Fruit fly (Drosophila melanogaster) whole organism, embryonic: ENCODE measurements around the gene Usf.

ENCODE experiments used
- Atf-2 ChIP-seq: fragments of 200-800 bp; sonication (Bioruptor generic); optimal IDR thresholded peaks from 2 replicates; lab custom pipeline; 2016; ENCODE audit warnings: missing biosample characterization, missing genetic modification characterization
- CG10267 ChIP-seq: fragments of 200-800 bp; sonication (Bioruptor generic); optimal IDR thresholded peaks from 2 replicates; lab custom pipeline; 2018; ENCODE audit warnings: missing biosample characterization, mild to moderate bottlenecking, missing genetic modification characterization, moderate library complexity
- CG10321 ChIP-seq: fragments of 200-800 bp; sonication (Bioruptor generic); IDR thresholded peaks from 2 replicates; pipeline ENCODE4 v1.3.6; 2022; ENCODE audit warnings: missing biosample characterization, missing genetic modification characterization
- CG10366 ChIP-seq: fragments of 200-800 bp; sonication (Bioruptor generic); IDR thresholded peaks from 2 replicates; pipeline ENCODE4 v1.3.6; 2022; ENCODE audit warnings: missing biosample characterization, missing genetic modification characterization
- CG10654 ChIP-seq: fragments of 200-800 bp; sonication (Bioruptor generic); optimal IDR thresholded peaks from 2 replicates; lab custom pipeline; 2016; ENCODE audit warnings: missing biosample characterization, missing genetic modification characterization
- CG11085 ChIP-seq: fragments of 200-800 bp; sonication (Bioruptor generic); IDR thresholded peaks from 2 replicates; pipeline ENCODE4 v1.3.6; 2022; ENCODE audit warnings: missing biosample characterization, missing genetic modification characterization
- CG12155 ChIP-seq: fragments of 200-800 bp; sonication (Bioruptor generic); optimal IDR thresholded peaks from 3 replicates; lab custom pipeline; 2016; ENCODE audit warnings: missing biosample characterization, missing genetic modification characterization
- CG12236 ChIP-seq: fragments of 200-800 bp; sonication (Bioruptor generic); optimal IDR thresholded peaks from 2 replicates; lab custom pipeline; 2016; ENCODE audit warnings: missing biosample characterization, missing genetic modification characterization
- CG13894 ChIP-seq: fragments of 200-800 bp; sonication (Bioruptor generic); optimal IDR thresholded peaks from 3 replicates; lab custom pipeline; 2018; ENCODE audit warnings: missing biosample characterization, mild to moderate bottlenecking, missing genetic modification characterization, moderate library complexity
- CG14014 ChIP-seq: fragments of 200-800 bp; sonication (Bioruptor generic); IDR thresholded peaks from 2 replicates; pipeline ENCODE4 v1.3.6; 2022; ENCODE audit warnings: missing biosample characterization, missing genetic modification characterization
- CG1529 ChIP-seq: fragments of 200-800 bp; sonication (Bioruptor generic); optimal IDR thresholded peaks from 3 replicates; lab custom pipeline; 2018; ENCODE audit warnings: missing biosample characterization, missing genetic modification characterization
- CG15601 ChIP-seq: fragments of 200-800 bp; sonication (Bioruptor generic); optimal IDR thresholded peaks from 3 replicates; lab custom pipeline; 2019; ENCODE audit warnings: missing biosample characterization, mild to moderate bottlenecking, missing genetic modification characterization, moderate library complexity
- CG2889 ChIP-seq: fragments of 200-800 bp; sonication (Bioruptor generic); IDR thresholded peaks from 3 replicates; pipeline ENCODE4 v1.3.6; 2022; ENCODE audit warnings: missing biosample characterization, missing genetic modification characterization
- CG3163 ChIP-seq: fragments of 200-800 bp; sonication (Bioruptor generic); optimal IDR thresholded peaks from 3 replicates; lab custom pipeline; 2016; ENCODE audit warnings: missing biosample characterization, missing genetic modification characterization
- CG4424 ChIP-seq: fragments of 200-800 bp; sonication (Bioruptor generic); optimal IDR thresholded peaks from 3 replicates; lab custom pipeline; 2016; ENCODE audit warnings: missing biosample characterization, missing genetic modification characterization
- CG6175 ChIP-seq: fragments of 200-800 bp; sonication (Bioruptor generic); IDR thresholded peaks from 3 replicates; pipeline ENCODE4 v1.3.6; 2022; ENCODE audit warnings: missing biosample characterization, missing genetic modification characterization
- CG6689 ChIP-seq: fragments of 200-800 bp; sonication (Bioruptor generic); IDR thresholded peaks from 2 replicates; pipeline ENCODE4 v1.3.6; 2022; ENCODE audit warnings: missing biosample characterization, missing genetic modification characterization
- CG7987 ChIP-seq: fragments of 200-800 bp; sonication (Bioruptor generic); optimal IDR thresholded peaks from 2 replicates; lab custom pipeline; 2018; ENCODE audit warnings: missing biosample characterization, mild to moderate bottlenecking, missing genetic modification characterization, moderate library complexity
- CG8089 ChIP-seq: fragments of 200-800 bp; sonication (Bioruptor generic); optimal IDR thresholded peaks from 3 replicates; lab custom pipeline; 2016; ENCODE audit warnings: missing biosample characterization, missing genetic modification characterization
- CG8478 ChIP-seq: fragments of >200 bp; optimal IDR thresholded peaks from 2 replicates; lab custom pipeline; 2018
- CG9609 ChIP-seq: fragments of 200-800 bp; sonication (Bioruptor generic); optimal IDR thresholded peaks from 3 replicates; lab custom pipeline; 2016; ENCODE audit warnings: missing biosample characterization, missing genetic modification characterization
- CG9797 ChIP-seq: fragments of 200-800 bp; sonication (Bioruptor generic); optimal IDR thresholded peaks from 3 replicates; lab custom pipeline; 2018; ENCODE audit warnings: missing biosample characterization, mild to moderate bottlenecking, missing genetic modification characterization
- CkIIα-i1 ChIP-seq: fragments of 200-800 bp; sonication (Bioruptor generic); IDR thresholded peaks from 2 replicates; pipeline ENCODE4 v1.3.6; 2022; ENCODE audit warnings: missing biosample characterization, missing genetic modification characterization
- CrebB ChIP-seq: fragments of 200-800 bp; sonication (Bioruptor generic); optimal IDR thresholded peaks from 3 replicates; lab custom pipeline; 2018; ENCODE audit warnings: missing biosample characterization, mild to moderate bottlenecking, missing genetic modification characterization
- Dek ChIP-seq: fragments of 200-800 bp; sonication (Bioruptor generic); optimal IDR thresholded peaks from 3 replicates; lab custom pipeline; 2019; ENCODE audit warnings: missing biosample characterization, mild to moderate bottlenecking, missing genetic modification characterization, moderate library complexity
- Dll ChIP-seq: fragments of 200-800 bp; sonication (Bioruptor generic); IDR thresholded peaks from 4 replicates; pipeline ENCODE4 v1.3.6; 2022; ENCODE audit warnings: missing biosample characterization, missing genetic modification characterization; ENCODE audit not compliant: partially characterized antibody
- H15 ChIP-seq: fragments of 200-800 bp; sonication (Bioruptor generic); IDR thresholded peaks from 3 replicates; pipeline ENCODE4 v1.3.6; 2022; ENCODE audit warnings: missing biosample characterization, missing genetic modification characterization
- Hr3 ChIP-seq: fragments of 200-800 bp; sonication (Bioruptor generic); optimal IDR thresholded peaks from 3 replicates; lab custom pipeline; 2016; ENCODE audit warnings: missing biosample characterization, missing genetic modification characterization
- Hr51 ChIP-seq, 2 experiments: fragments of 200-800 bp; sonication (Bioruptor generic); optimal IDR thresholded peaks; 2 replicates in 1 of 2; 3 replicates in 1 of 2; lab custom pipeline; 2016 to 2018; ENCODE audit warnings: missing biosample characterization in 2 of 2, missing genetic modification characterization in 2 of 2, mild to moderate bottlenecking in 1 of 2, moderate library complexity in 1 of 2
- NC2α ChIP-seq: fragments of 200-800 bp; sonication (Bioruptor generic); optimal IDR thresholded peaks from 2 replicates; lab custom pipeline; 2016; ENCODE audit warnings: missing biosample characterization, missing genetic modification characterization
- NK7.1 ChIP-seq: fragments of 200-800 bp; sonication (Bioruptor generic); optimal IDR thresholded peaks from 3 replicates; lab custom pipeline; 2016; ENCODE audit warnings: missing biosample characterization, missing genetic modification characterization
- Pdp1 ChIP-seq, 2 experiments: fragments of 200-800 bp; sonication (Bioruptor generic); optimal IDR thresholded peaks; 3 replicates each; lab custom pipeline; 2016; ENCODE audit warnings: missing biosample characterization in 2 of 2, missing genetic modification characterization in 2 of 2, mild to moderate bottlenecking in 1 of 2, moderate library complexity in 1 of 2
- Sin3A ChIP-seq: fragments of >200 bp; optimal IDR thresholded peaks from 2 replicates; lab custom pipeline; 2018
- Spps ChIP-seq: fragments of 200-800 bp; sonication (Bioruptor generic); optimal IDR thresholded peaks from 2 replicates; lab custom pipeline; 2018; ENCODE audit warnings: missing biosample characterization, mild to moderate bottlenecking, missing genetic modification characterization
- Vsx1 ChIP-seq: fragments of 200-800 bp; sonication (Bioruptor generic); optimal IDR thresholded peaks from 2 replicates; lab custom pipeline; 2017; ENCODE audit warnings: missing biosample characterization, mild to moderate bottlenecking, missing genetic modification characterization, missing genetic modification reagents
- al ChIP-seq: fragments of 200-800 bp; sonication (Bioruptor generic); IDR thresholded peaks from 2 replicates; pipeline ENCODE4 v1.3.6; 2022; ENCODE audit warnings: missing biosample characterization, missing genetic modification characterization
- bab2 ChIP-seq: fragments of 200-800 bp; sonication (Bioruptor generic); optimal IDR thresholded peaks from 2 replicates; lab custom pipeline; 2016; ENCODE audit warnings: missing biosample characterization, missing genetic modification characterization
- cas ChIP-seq: fragments of 200-800 bp; sonication (Bioruptor generic); IDR thresholded peaks from 2 replicates; pipeline ENCODE4 v1.3.6; 2022; ENCODE audit warnings: missing biosample characterization, missing genetic modification characterization
- danr ChIP-seq: fragments of 200-800 bp; sonication (Bioruptor generic); IDR thresholded peaks from 2 replicates; pipeline ENCODE4 v1.3.6; 2022; ENCODE audit warnings: missing biosample characterization, missing genetic modification characterization
- dmrt99B ChIP-seq: fragments of 200-800 bp; sonication (Bioruptor generic); optimal IDR thresholded peaks from 2 replicates; lab custom pipeline; 2018; ENCODE audit warnings: missing biosample characterization, mild to moderate bottlenecking, missing genetic modification characterization, moderate library complexity
- fd96Cb ChIP-seq: fragments of 200-800 bp; sonication (Bioruptor generic); optimal IDR thresholded peaks from 2 replicates; lab custom pipeline; 2018; ENCODE audit warnings: missing biosample characterization, mild to moderate bottlenecking, missing genetic modification characterization, moderate library complexity
- grn ChIP-seq: fragments of 200-800 bp; sonication (Bioruptor generic); optimal IDR thresholded peaks from 3 replicates; lab custom pipeline; 2017; ENCODE audit warnings: missing biosample characterization, missing genetic modification characterization
- luna ChIP-seq: fragments of 200-800 bp; sonication (Bioruptor generic); optimal IDR thresholded peaks from 2 replicates; lab custom pipeline; 2016; ENCODE audit warnings: missing biosample characterization, missing genetic modification characterization
- odd ChIP-seq: fragments of 200-800 bp; sonication (Bioruptor generic); optimal IDR thresholded peaks from 2 replicates; lab custom pipeline; 2017; ENCODE audit warnings: missing biosample characterization, mild to moderate bottlenecking, missing genetic modification characterization
- pb ChIP-seq: fragments of 200-800 bp; sonication (Bioruptor generic); optimal IDR thresholded peaks from 3 replicates; lab custom pipeline; 2016; ENCODE audit warnings: missing biosample characterization, missing genetic modification characterization
- pho ChIP-seq: fragments of 200-800 bp; sonication (Bioruptor generic); optimal IDR thresholded peaks from 2 replicates; lab custom pipeline; 2016; ENCODE audit warnings: missing biosample characterization, missing genetic modification characterization
- slbo ChIP-seq: fragments of 200-800 bp; sonication (Bioruptor generic); IDR thresholded peaks from 2 replicates; pipeline ENCODE4 v1.3.6; 2022; ENCODE audit warnings: missing biosample characterization, missing genetic modification characterization
- stc ChIP-seq: fragments of 200-800 bp; sonication (Bioruptor generic); IDR thresholded peaks from 2 replicates; pipeline ENCODE4 v1.3.6; 2022; ENCODE audit warnings: missing biosample characterization, missing genetic modification characterization
- tap ChIP-seq: fragments of 200-800 bp; optimal IDR thresholded peaks from 3 replicates; lab custom pipeline; 2019; ENCODE audit warnings: missing biosample characterization, mild to moderate bottlenecking, missing genetic modification characterization, moderate library complexity
- usp ChIP-seq: fragments of >200 bp; optimal IDR thresholded peaks from 2 replicates; lab custom pipeline; 2017; ENCODE audit warnings: missing biosample characterization, missing genetic modification characterization

The Usf gene

DNA sequence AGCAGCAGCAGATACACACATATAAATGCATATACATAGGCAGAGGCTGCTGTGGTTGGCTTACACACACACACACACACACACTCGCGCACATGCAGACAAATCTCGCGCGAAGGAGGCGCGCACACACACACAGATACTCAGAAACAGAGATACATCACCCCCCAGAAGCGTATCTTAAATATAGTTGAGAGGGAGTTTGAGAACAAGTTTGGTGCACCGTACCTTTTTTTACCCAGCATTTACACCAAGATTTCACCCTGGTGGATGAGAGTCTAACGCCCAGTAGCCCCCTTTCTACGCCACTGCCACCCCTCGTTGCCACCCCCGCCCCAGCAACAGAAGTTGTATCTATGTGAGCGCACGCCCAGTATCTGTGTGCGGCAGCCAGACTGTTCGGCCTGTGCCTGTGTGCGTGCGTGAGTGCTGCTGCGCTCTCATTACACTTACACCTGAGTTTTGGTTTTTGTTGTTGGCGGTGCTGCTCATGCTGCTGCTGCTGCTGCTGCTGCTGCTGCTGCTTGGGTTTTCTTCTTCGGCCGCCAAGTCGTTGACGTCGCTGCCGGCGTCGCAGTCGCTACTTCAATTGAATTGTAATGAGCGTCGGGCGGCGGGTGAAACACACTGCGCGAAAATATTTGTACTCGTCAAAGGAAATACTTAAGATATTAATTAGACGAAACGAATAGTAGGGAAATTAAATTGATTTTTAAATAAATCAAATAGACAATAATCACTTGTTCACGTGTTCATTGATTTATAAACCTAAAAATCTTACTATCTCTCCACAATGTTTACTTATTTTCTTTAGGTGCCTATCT lies 41.6 kb upstream of the Usf start (continued):
- TF ChIP-seq pb (GFP tag; lab: Kevin White, UChicago): no peak
- no peak for TF ChIP-seq usp (GFP tag; lab: Kevin White, UChicago)
- no peak for TF ChIP-seq CG3163 (GFP tag; lab: Kevin White, UChicago)
- peak; percentile 41 for TF ChIP-seq Spps (tag; lab: Kevin White, UChicago)
- peak; percentile 62 for TF ChIP-seq CG15601 (tag; lab: Kevin White, UChicago)
- peak; percentile 69 for TF ChIP-seq CG12155 (GFP tag; lab: Kevin White, UChicago)
- no peak for TF ChIP-seq CG12236
- TF ChIP-seq stc (GFP tag; lab: Robert Waterston, UW): peak; percentile 73
- TF ChIP-seq odd (GFP tag; lab: Kevin White, UChicago): peak; percentile 33
- peak in 1 of 2 experiments; percentile 64 for TF ChIP-seq Hr51 (GFP tag; optimal IDR thresholded peaks at IDR 0.05; lab: Kevin White, UChicago)
- TF ChIP-seq fd96Cb (tag; lab: Kevin White, UChicago): peak; percentile 82
- peak; percentile 17 to 54 for TF ChIP-seq Pdp1 (GFP tag; optimal IDR thresholded peaks at IDR 0.05; lab: Kevin White, UChicago)
- peak; percentile 47; the same call in 1 of the 2 replicates for TF ChIP-seq cas (GFP tag; lab: Robert Waterston, UW)
- peak; percentile 46; the same call in 1 of the 2 replicates for TF ChIP-seq CG10321 (GFP tag; lab: Robert Waterston, UW)
- peak; percentile 77 for TF ChIP-seq CG10654 (GFP tag; lab: Kevin White, UChicago)
- TF ChIP-seq Atf-2 (GFP tag; lab: Kevin White, UChicago): no peak
- TF ChIP-seq CG6689 (GFP tag; lab: Robert Waterston, UW): peak; percentile 90
- peak; percentile 32 for TF ChIP-seq bab2 (GFP tag; lab: Kevin White, UChicago)
- peak; percentile 60 for TF ChIP-seq CG1529
- no peak for TF ChIP-seq NC2α
- peak; percentile 64 for TF ChIP-seq Dek (tag; lab: Kevin White, UChicago)
- TF ChIP-seq CG8478 (lab: Kevin White, UChicago): peak; percentile 67
- peak; percentile 59 for TF ChIP-seq CG8089 (GFP tag; lab: Kevin White, UChicago)
- TF ChIP-seq CkIIα-i1 (GFP tag; lab: Robert Waterston, UW): 0 out of 2 replicates have a peak, but pooled peaks have one; percentile 24
- peak; percentile 78 for TF ChIP-seq CG11085 (GFP tag; lab: Robert Waterston, UW)
- peak; percentile 87 for TF ChIP-seq CG14014 (GFP tag; lab: Robert Waterston, UW)
- no peak for TF ChIP-seq luna (GFP tag; lab: Kevin White, UChicago)
- TF ChIP-seq Vsx1 (GFP tag; lab: Kevin White, UChicago): peak; percentile 15
- TF ChIP-seq tap (tag; lab: Kevin White, UChicago): peak; percentile 45
- TF ChIP-seq Hr3 (GFP tag; lab: Kevin White, UChicago): peak; percentile 79
- peak; percentile 85 for TF ChIP-seq danr (GFP tag; lab: Robert Waterston, UW)
- peak; percentile 10 for TF ChIP-seq grn (GFP tag; lab: Kevin White, UChicago)
- TF ChIP-seq CG6175 (GFP tag; lab: Robert Waterston, UW): peak; percentile 82
- TF ChIP-seq dmrt99B: peak; percentile 68
- TF ChIP-seq CG9797 (GFP tag; lab: Kevin White, UChicago): peak; percentile 8
- TF ChIP-seq CG10366 (GFP tag; lab: Robert Waterston, UW): peak; percentile 93
- TF ChIP-seq CG7987 (GFP tag; lab: Kevin White, UChicago): no peak
- peak; percentile 24 for TF ChIP-seq CG10267 (tag; lab: Kevin White, UChicago)
- TF ChIP-seq CrebB (tag; lab: Kevin White, UChicago): peak; percentile 80
- TF ChIP-seq slbo (GFP tag; lab: Robert Waterston, UW): peak; percentile 93
- no peak for TF ChIP-seq pho
- TF ChIP-seq CG2889 (GFP tag; lab: Robert Waterston, UW): peak; percentile 87
- TF ChIP-seq H15 (GFP tag; lab: Robert Waterston, UW): peak; percentile 89
- peak; percentile 31 for TF ChIP-seq CG13894 (tag; lab: Kevin White, UChicago)
- no peak for TF ChIP-seq Sin3A (lab: Kevin White, UChicago)
- TF ChIP-seq CG4424 (GFP tag; lab: Kevin White, UChicago): peak; percentile 80
- TF ChIP-seq NK7.1 (GFP tag; lab: Kevin White, UChicago): no peak
- TF ChIP-seq CG9609 (GFP tag; lab: Kevin White, UChicago): peak; percentile 63
- no peak for TF ChIP-seq Dll (GFP tag; lab: Robert Waterston, UW)
- peak; percentile 68 for TF ChIP-seq al (GFP tag; lab: Robert Waterston, UW)
